Fruit fly (Drosophila melanogaster) whole organism, prepupa: Measurements from ENCODE around the gene lili.

ENCODE experiments used
- CG16779 ChIP-seq: fragments of 200-800 bp; sonication (Bioruptor generic); optimal IDR thresholded peaks from 3 replicates; lab custom pipeline; 2017; ENCODE audit warnings: missing biosample characterization, mild to moderate bottlenecking, missing genetic modification characterization
- CG6163 ChIP-seq: fragments of 200-800 bp; sonication (Bioruptor generic); IDR thresholded peaks from 3 replicates; pipeline ENCODE4 v1.3.6; 2022; ENCODE audit warnings: missing biosample characterization, missing genetic modification characterization
- CG8319 ChIP-seq: fragments of 200-800 bp; sonication (Bioruptor generic); optimal IDR thresholded peaks from 3 replicates; lab custom pipeline; 2016; ENCODE audit warnings: missing biosample characterization, missing genetic modification characterization
- Hr39 ChIP-seq: fragments of 200-800 bp; sonication (Bioruptor generic); optimal IDR thresholded peaks from 2 replicates; lab custom pipeline; 2016; ENCODE audit warnings: missing biosample characterization, missing genetic modification characterization
- Lpt ChIP-seq: fragments of 200-800 bp; sonication (Bioruptor generic); optimal IDR thresholded peaks from 3 replicates; lab custom pipeline; 2016; ENCODE audit warnings: missing biosample characterization, missing genetic modification characterization
- Met ChIP-seq: fragments of 200-800 bp; sonication (Bioruptor generic); optimal IDR thresholded peaks from 3 replicates; lab custom pipeline; 2016; ENCODE audit warnings: missing biosample characterization, missing genetic modification characterization
- achi ChIP-seq: fragments of 200-800 bp; sonication (Bioruptor generic); optimal IDR thresholded peaks from 3 replicates; lab custom pipeline; 2016; ENCODE audit warnings: missing biosample characterization, missing genetic modification characterization
- dac ChIP-seq: fragments of 200-800 bp; sonication (Bioruptor generic); optimal IDR thresholded peaks from 2 replicates; lab custom pipeline; 2017; ENCODE audit warnings: missing biosample characterization, mild to moderate bottlenecking, missing genetic modification characterization
- pdm3 ChIP-seq: fragments of 200-800 bp; sonication (Bioruptor generic); optimal IDR thresholded peaks from 3 replicates; lab custom pipeline; 2016; ENCODE audit warnings: missing biosample characterization, missing genetic modification characterization
- spab ChIP-seq: fragments of 200-800 bp; sonication (Bioruptor generic); optimal IDR thresholded peaks from 2 replicates; lab custom pipeline; 2017; ENCODE audit warnings: missing biosample characterization, mild to moderate bottlenecking, missing genetic modification characterization, missing genetic modification reagents
- topi ChIP-seq: fragments of 200-800 bp; sonication (Bioruptor generic); optimal IDR thresholded peaks from 3 replicates; lab custom pipeline; 2016; ENCODE audit warnings: missing biosample characterization, missing genetic modification characterization

DNA sequence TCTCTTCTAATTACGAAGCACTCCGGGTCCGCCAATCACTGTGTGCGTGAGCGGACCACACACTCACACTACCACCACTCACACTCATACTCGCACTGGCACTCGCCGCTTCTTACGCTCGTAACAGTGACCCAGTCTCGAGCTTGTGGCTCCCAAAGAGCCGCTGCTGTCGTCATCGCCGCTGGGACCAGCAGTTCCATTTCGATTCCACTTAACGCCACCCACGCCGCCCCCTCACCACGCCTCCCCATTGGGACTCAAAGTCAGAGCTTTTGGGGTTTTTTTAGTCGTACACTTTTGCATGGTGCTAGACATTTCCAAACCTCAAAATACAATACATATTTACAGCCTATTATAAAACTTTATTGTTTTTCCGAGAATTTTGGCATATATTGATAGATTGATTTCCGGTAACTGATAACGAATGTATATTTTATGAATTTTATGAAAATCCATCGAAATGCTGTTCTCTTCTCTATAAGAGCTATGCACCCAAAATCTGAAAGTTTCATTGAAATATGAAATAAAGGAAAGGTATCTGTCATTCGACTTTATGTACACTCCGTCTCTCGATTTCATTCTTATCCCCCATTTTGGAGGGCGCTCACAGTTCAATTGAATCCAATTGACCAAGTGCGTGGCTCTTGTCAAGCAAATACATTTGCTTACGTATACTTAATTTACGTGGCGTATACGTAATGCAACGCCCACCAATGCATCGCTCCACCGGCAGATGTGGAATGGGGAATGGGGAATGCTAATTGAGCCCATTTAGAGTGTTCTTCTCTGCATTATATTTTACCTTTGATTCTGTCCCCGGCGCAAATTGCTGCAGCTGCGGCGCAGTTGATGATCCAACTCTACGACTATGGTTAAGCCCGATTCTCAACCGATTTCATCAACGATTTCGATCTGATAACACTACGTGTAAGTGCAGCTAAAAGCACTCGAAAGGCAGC is 42.3 kb downstream of the lili start, which contains the start of gene CG42331:
- TF ChIP-seq achi (peak; percentile 18), Met (GFP tag; lab: Kevin White, UChicago) (peak; percentile 11), topi (peak; percentile 15), spab (GFP tag; lab: Kevin White, UChicago) (no peak), dac (GFP tag; lab: Kevin White, UChicago) (no peak), CG16779 (tag; lab: Kevin White, UChicago) (no peak), CG8319 (GFP tag; lab: Kevin White, UChicago) (no peak), Lpt (GFP tag; lab: Kevin White, UChicago) (no peak), Hr39 (GFP tag; lab: Kevin White, UChicago) (peak; percentile 3), CG6163 (GFP tag; lab: Robert Waterston, UW) (0 out of 3 replicates have a peak, but pooled peaks have one; percentile 19), pdm3 (no peak)
